Worm (Caenorhabditis elegans) whole organism, L4/young adult: ENCODE data around the gene F35H8.1.
A peak's percentile ranks its signal among the peaks of the same experiment; 100 is the strongest.

Experiments used
- W03F9.2 ChIP-seq: fragments of 150-350 bp; optimal IDR thresholded peaks from 2 replicates; lab custom pipeline; 2014; ENCODE audit warnings: missing biosample characterization, missing genetic modification characterization
- dao-5 ChIP-seq: sonication (generic microtip); optimal IDR thresholded peaks from 2 replicates; lab custom pipeline; 2016; ENCODE audit warnings: missing genotype, missing genetic modification characterization, moderate library complexity, missing compliant biosample characterization
- him-1 ChIP-seq: sonication (generic microtip); optimal IDR thresholded peaks from 2 replicates; lab custom pipeline; 2016; ENCODE audit warnings: missing genotype, missing genetic modification reagents, missing genetic modification characterization, missing compliant biosample characterization

The F35H8.1 gene

ce11 chrII:9553179-9553578 lies at the start of gene F35H8.1:
Gene F35H8.1 (minus strand): TSS chrII:9553279.
- no peak for TF ChIP-seq dao-5
- TF ChIP-seq him-1 (tag; lab: Kevin White, UChicago): no peak

- TF ChIP-seq dao-5: no peak
- no peak for TF ChIP-seq W03F9.2 (tag; lab: Kevin White, UChicago)
Measured at ce11 chrII:9602566-9602965, 49.5 kb upstream of the F35H8.1 start.

ce11 chrII:9601679-9602078 lies 48.6 kb upstream of the F35H8.1 start:
- TF ChIP-seq dao-5 (no peak), him-1 (tag; lab: Kevin White, UChicago) (no peak)

- TF ChIP-seq W03F9.2 (tag; lab: Kevin White, UChicago) (peak; percentile 29), him-1 (tag; lab: Kevin White, UChicago) (no peak), dao-5 (no peak)
Measured at ce11 chrII:9601069-9601468, 48.0 kb upstream of the F35H8.1 start.

ce11 chrII:9600022-9600722 lies 47.1 kb upstream of the F35H8.1 start:
- TF ChIP-seq dao-5: no peak
- no peak for TF ChIP-seq W03F9.2 (tag; lab: Kevin White, UChicago)
- no peak for TF ChIP-seq him-1 (tag; lab: Kevin White, UChicago)

- no peak for TF ChIP-seq W03F9.2 (tag; lab: Kevin White, UChicago)
- no peak for TF ChIP-seq him-1 (tag; lab: Kevin White, UChicago)
- TF ChIP-seq dao-5: no peak
Measured at ce11 chrII:9597516-9598047, 44.5 kb upstream of the F35H8.1 start, which contains the start of gene mrpl-53. Gene mrpl-53 (plus strand): TSS chrII:9597622.

ce11 chrII:9596401-9596800 lies 43.3 kb upstream of the F35H8.1 start, which contains the start of gene E02H1.6:
Gene E02H1.6 (plus strand): TSS chrII:9596701.
- no peak for TF ChIP-seq him-1 (tag; lab: Kevin White, UChicago)
- TF ChIP-seq W03F9.2 (tag; lab: Kevin White, UChicago): no peak
- no peak for TF ChIP-seq dao-5

- TF ChIP-seq dao-5 (no peak), W03F9.2 (tag; lab: Kevin White, UChicago) (no peak), him-1 (tag; lab: Kevin White, UChicago) (no peak)
Measured at ce11 chrII:9594924-9595323, 41.8 kb upstream of the F35H8.1 start, which contains the start of gene E02H1.5. Gene E02H1.5 (plus strand): TSS chrII:9595224.

ce11 chrII:9592737-9593136 lies 39.7 kb upstream of the F35H8.1 start, which contains the start of gene parp-2:
Gene parp-2 (plus strand): TSS chrII:9593037.
- no peak for TF ChIP-seq W03F9.2 (tag; lab: Kevin White, UChicago)
- no peak for TF ChIP-seq dao-5
- no peak for TF ChIP-seq him-1 (tag; lab: Kevin White, UChicago)

ce11 chrII:9591071-9591470 lies 38.0 kb upstream of the F35H8.1 start, which contains the start of the genes E02H1.1 and tag-124:
Gene E02H1.1 (minus strand): TSS chrII:9591164.
Gene tag-124 (plus strand): TSS chrII:9591292.
- TF ChIP-seq him-1 (tag; lab: Kevin White, UChicago): no peak
- peak; percentile 55 for TF ChIP-seq W03F9.2 (tag; lab: Kevin White, UChicago)

- TF ChIP-seq W03F9.2 (tag; lab: Kevin White, UChicago) (no peak), dao-5 (no peak), him-1 (tag; lab: Kevin White, UChicago) (no peak)
Measured at ce11 chrII:9589667-9590066, 36.6 kb upstream of the F35H8.1 start, which contains the start of gene eral-1. Gene eral-1 (minus strand): TSS chrII:9589767.

ce11 chrII:9586734-9587209 lies 33.7 kb upstream of the F35H8.1 start, which contains the start of gene ugt-58:
Gene ugt-58 (minus strand): TSS chrII:9586784.
- TF ChIP-seq dao-5: no peak
- TF ChIP-seq W03F9.2 (tag; lab: Kevin White, UChicago): no peak
- TF ChIP-seq him-1 (tag; lab: Kevin White, UChicago): no peak

- no peak for TF ChIP-seq him-1 (tag; lab: Kevin White, UChicago)
- no peak for TF ChIP-seq dao-5
- TF ChIP-seq W03F9.2 (tag; lab: Kevin White, UChicago): no peak
Measured at ce11 chrII:9583461-9583860, 30.4 kb upstream of the F35H8.1 start, which contains the start of gene wee-1.1. Gene wee-1.1 (minus strand): TSS chrII:9583561.

ce11 chrII:9577630-9578029 lies 24.6 kb upstream of the F35H8.1 start:
- TF ChIP-seq him-1 (tag; lab: Kevin White, UChicago): no peak
- TF ChIP-seq dao-5: no peak
- TF ChIP-seq W03F9.2 (tag; lab: Kevin White, UChicago): no peak
